Worm (Caenorhabditis elegans) whole organism, L4 larva: ENCODE results near the gene spp-22.

ENCODE experiments used
- F10B5.3 ChIP-seq: sonication (generic microtip); optimal IDR thresholded peaks from 2 replicates; lab custom pipeline; 2016; ENCODE audit warnings: mild to moderate bottlenecking, missing genetic modification characterization, missing compliant biosample characterization
- F26F4.8 ChIP-seq: fragments of 200-800 bp; sonication (Bioruptor generic); conservative IDR thresholded peaks from 2 replicates; pipeline ENCODE4 v1.3.6; 2022; ENCODE audit warnings: missing genetic modification characterization, missing compliant biosample characterization
- F49E8.2 ChIP-seq: sonication (generic microtip); optimal IDR thresholded peaks from 2 replicates; lab custom pipeline; 2016; ENCODE audit warnings: missing compliant biosample characterization, mild to moderate bottlenecking, missing genetic modification characterization, borderline replicate concordance
- T20F7.1 ChIP-seq: fragments of 200-800 bp; sonication (Bioruptor generic); optimal IDR thresholded peaks from 2 replicates; lab custom pipeline; 2018; ENCODE audit warnings: mild to moderate bottlenecking, missing genetic modification characterization, missing compliant biosample characterization
- Y105C5A.15 ChIP-seq: fragments of 200-800 bp; sonication (Bioruptor generic); IDR thresholded peaks from 2 replicates; pipeline ENCODE4 v1.3.6; 2022; ENCODE audit warnings: missing genetic modification characterization, missing compliant biosample characterization
- Y5F2A.4 ChIP-seq: fragments of 200-800 bp; sonication (Bioruptor generic); optimal IDR thresholded peaks from 2 replicates; lab custom pipeline; 2018; ENCODE audit warnings: mild to moderate bottlenecking, missing genetic modification characterization, missing compliant biosample characterization
- ZK337.2 ChIP-seq: fragments of 200-800 bp; sonication (Bioruptor generic); IDR thresholded peaks from 2 replicates; pipeline ENCODE4 v1.3.6; 2022; ENCODE audit warnings: missing genetic modification reagents, missing genetic modification characterization, missing compliant biosample characterization
- ZK546.5 ChIP-seq, 2 experiments: sonication (generic microtip); optimal IDR thresholded peaks; 2 replicates each; lab custom pipeline; 2017; ENCODE audit warnings: missing biosample characterization in 2 of 2, missing genetic modification characterization in 2 of 2
- aly-2 ChIP-seq: sonication (generic microtip); optimal IDR thresholded peaks from 2 replicates; lab custom pipeline; 2018; ENCODE audit warnings: missing biosample characterization, missing genetic modification characterization
- ama-1 ChIP-seq: fragments of 150-350 bp; optimal IDR thresholded peaks from 2 replicates; lab custom pipeline; 2014; ENCODE audit warnings: inconsistent platforms, mixed read lengths
- arid-1 ChIP-seq: fragments of 200-800 bp; sonication (Bioruptor generic); conservative IDR thresholded peaks from 2 replicates; pipeline ENCODE4 v1.3.6; 2022; ENCODE audit warnings: missing genetic modification reagents, missing genetic modification characterization, missing compliant biosample characterization
- ceh-28 ChIP-seq: fragments of 150-350 bp; optimal IDR thresholded peaks from 2 replicates; lab custom pipeline; 2014; ENCODE audit warnings: missing biosample characterization, missing genetic modification reagents, missing genetic modification characterization
- ceh-44 ChIP-seq: fragments of 200-800 bp; sonication (Bioruptor generic); IDR thresholded peaks from 2 replicates; pipeline ENCODE4 v1.3.6; 2022; ENCODE audit warnings: missing genetic modification reagents, missing genetic modification characterization, missing compliant biosample characterization
- ceh-82 ChIP-seq: sonication (generic microtip); optimal IDR thresholded peaks from 2 replicates; lab custom pipeline; 2017; ENCODE audit warnings: missing biosample characterization, missing genetic modification characterization
- ctbp-1 ChIP-seq: fragments of 200-800 bp; sonication (Bioruptor generic); IDR thresholded peaks from 2 replicates; pipeline ENCODE4 v1.3.6; 2022; ENCODE audit warnings: missing genetic modification reagents, missing genetic modification characterization, missing compliant biosample characterization
- daf-12 ChIP-seq: fragments of 150-350 bp; optimal IDR thresholded peaks from 2 replicates; lab custom pipeline; 2014; ENCODE audit warnings: missing biosample characterization, missing genetic modification reagents, missing genetic modification characterization
- daf-16 ChIP-seq, 3 experiments: sonication (generic microtip); optimal IDR thresholded peaks; 2 replicates each; lab custom pipeline; 2016 to 2017; ENCODE audit warnings: missing genetic modification characterization in 3 of 3, missing genetic modification reagents in 3 of 3, mild to moderate bottlenecking in 2 of 3, missing compliant biosample characterization in 2 of 3, missing biosample characterization in 1 of 3, moderate library complexity in 1 of 3
- dmd-6 ChIP-seq: fragments of 200-800 bp; sonication (Bioruptor generic); IDR thresholded peaks from 2 replicates; pipeline ENCODE4 v1.3.6; 2022; ENCODE audit warnings: missing genetic modification reagents, missing genetic modification characterization, missing compliant biosample characterization
- dve-1 ChIP-seq: sonication (generic microtip); optimal IDR thresholded peaks from 2 replicates; lab custom pipeline; 2017; ENCODE audit warnings: antibody characterized with exemption, mild to moderate bottlenecking, missing genetic modification characterization, missing compliant biosample characterization; ENCODE audit not compliant: insufficient read depth
- egl-27 ChIP-seq: sonication (generic microtip); optimal IDR thresholded peaks from 3 replicates; lab custom pipeline; 2017; ENCODE audit warnings: missing biosample characterization, missing genetic modification reagents, missing genetic modification characterization
- egl-43 ChIP-seq: fragments of 200-800 bp; sonication (Bioruptor generic); IDR thresholded peaks from 2 replicates; pipeline ENCODE4 v1.3.6; 2022; ENCODE audit warnings: missing genetic modification reagents, missing genetic modification characterization, missing compliant biosample characterization
- fos-1 ChIP-seq: fragments of 150-350 bp; optimal IDR thresholded peaks from 2 replicates; lab custom pipeline; 2014; ENCODE audit warnings: missing biosample characterization, missing genetic modification characterization
- hlh-11 ChIP-seq: fragments of 200-800 bp; sonication (Bioruptor generic); optimal IDR thresholded peaks from 2 replicates; lab custom pipeline; 2018; ENCODE audit warnings: mild to moderate bottlenecking, missing genetic modification characterization, missing compliant biosample characterization
- hmg-1.1 ChIP-seq: fragments of 200-800 bp; sonication (Bioruptor generic); IDR thresholded peaks from 2 replicates; pipeline ENCODE4 v1.3.6; 2022; ENCODE audit warnings: missing genetic modification reagents, missing genetic modification characterization, missing compliant biosample characterization
- jun-1 ChIP-seq: fragments of 150-350 bp; optimal IDR thresholded peaks from 2 replicates; lab custom pipeline; 2014; ENCODE audit warnings: missing biosample characterization, missing genetic modification reagents, missing genetic modification characterization
- lim-7 ChIP-seq: fragments of 200-800 bp; sonication (Bioruptor generic); IDR thresholded peaks from 2 replicates; pipeline ENCODE4 v1.3.6; 2022; ENCODE audit warnings: missing genetic modification characterization, missing compliant biosample characterization
- lin-1 ChIP-seq: fragments of 200-800 bp; sonication (Bioruptor generic); IDR thresholded peaks from 2 replicates; pipeline ENCODE4 v1.3.6; 2022; ENCODE audit warnings: missing genetic modification reagents, missing genetic modification characterization, missing compliant biosample characterization
- lin-38 ChIP-seq: fragments of 200-800 bp; sonication (Bioruptor generic); IDR thresholded peaks from 2 replicates; pipeline ENCODE4 v1.3.6; 2022; ENCODE audit warnings: missing genetic modification reagents, missing genetic modification characterization, missing compliant biosample characterization
- lin-39 ChIP-seq: fragments of 150-350 bp; optimal IDR thresholded peaks from 2 replicates; lab custom pipeline; 2014; ENCODE audit warnings: missing biosample characterization, missing genetic modification reagents, missing genetic modification characterization
- lir-3 ChIP-seq: sonication (generic microtip); optimal IDR thresholded peaks from 2 replicates; lab custom pipeline; 2016; ENCODE audit warnings: mild to moderate bottlenecking, missing genetic modification characterization, missing compliant biosample characterization
- lsy-2 ChIP-seq, 2 experiments: fragments of 150-350 bp in 1 of 2; sonication (generic microtip) in 1 of 2; optimal IDR thresholded peaks; 2 replicates each; lab custom pipeline; 2014 to 2017; ENCODE audit warnings: missing biosample characterization in 2 of 2, missing genetic modification characterization in 2 of 2
- madf-5 ChIP-seq, 2 experiments: fragments of 200-800 bp; sonication (Bioruptor generic); IDR thresholded peaks; 2 replicates each; pipeline ENCODE4 v1.3.6; 2022; ENCODE audit warnings: missing compliant biosample characterization in 2 of 2, missing genetic modification characterization in 2 of 2
- mdt-29 ChIP-seq: fragments of 200-800 bp; sonication (Bioruptor generic); IDR thresholded peaks from 2 replicates; pipeline ENCODE4 v1.3.6; 2022; ENCODE audit warnings: missing genetic modification reagents, missing genetic modification characterization, missing compliant biosample characterization
- mxl-2 ChIP-seq: fragments of 200-800 bp; sonication (Bioruptor generic); conservative IDR thresholded peaks from 2 replicates; pipeline ENCODE4 v1.3.6; 2022; ENCODE audit warnings: missing genetic modification reagents, missing genetic modification characterization, missing compliant biosample characterization
- mxl-3 ChIP-seq: fragments of 200-800 bp; sonication (Bioruptor generic); optimal IDR thresholded peaks from 2 replicates; lab custom pipeline; 2018; ENCODE audit warnings: mild to moderate bottlenecking, missing genetic modification characterization, missing compliant biosample characterization
- nhr-102 ChIP-seq: sonication (generic microtip); optimal IDR thresholded peaks from 2 replicates; lab custom pipeline; 2016; ENCODE audit warnings: mild to moderate bottlenecking, missing genetic modification characterization, moderate library complexity, missing compliant biosample characterization
- nhr-11 ChIP-seq: fragments of 150-350 bp; optimal IDR thresholded peaks from 2 replicates; lab custom pipeline; 2014; ENCODE audit warnings: missing biosample characterization, missing genetic modification characterization
- nhr-111 ChIP-seq: fragments of 200-800 bp; sonication (Bioruptor generic); optimal IDR thresholded peaks from 2 replicates; lab custom pipeline; 2018; ENCODE audit warnings: mild to moderate bottlenecking, missing genetic modification characterization, missing compliant biosample characterization
- nhr-25 ChIP-seq: sonication (generic microtip); optimal IDR thresholded peaks from 2 replicates; lab custom pipeline; 2017; ENCODE audit warnings: missing genetic modification characterization, mild to moderate bottlenecking, missing compliant biosample characterization, antibody characterized with exemption, moderate library complexity, borderline replicate concordance; ENCODE audit not compliant: insufficient read depth
- nhr-28 ChIP-seq: fragments of 150-350 bp; optimal IDR thresholded peaks from 2 replicates; lab custom pipeline; 2014; ENCODE audit warnings: missing biosample characterization, missing genetic modification characterization
- nhr-48 ChIP-seq: sonication (generic microtip); optimal IDR thresholded peaks from 2 replicates; lab custom pipeline; 2016; ENCODE audit warnings: mild to moderate bottlenecking, missing genetic modification characterization, missing compliant biosample characterization
- nhr-76 ChIP-seq: fragments of 150-350 bp; optimal IDR thresholded peaks from 2 replicates; lab custom pipeline; 2014; ENCODE audit warnings: missing biosample characterization, missing genetic modification characterization
- pqm-1 ChIP-seq: sonication (generic microtip); optimal IDR thresholded peaks from 2 replicates; lab custom pipeline; 2017; ENCODE audit warnings: missing biosample characterization, missing genetic modification characterization
- saeg-2 ChIP-seq: fragments of 200-800 bp; sonication (Bioruptor generic); IDR thresholded peaks from 2 replicates; pipeline ENCODE4 v1.3.6; 2022; ENCODE audit warnings: missing genetic modification reagents, missing genetic modification characterization, missing compliant biosample characterization
- sdz-12 ChIP-seq: fragments of 200-800 bp; sonication (Bioruptor generic); optimal IDR thresholded peaks from 2 replicates; lab custom pipeline; 2018; ENCODE audit warnings: mild to moderate bottlenecking, missing genetic modification characterization, missing compliant biosample characterization
- set-16 ChIP-seq: fragments of 200-800 bp; sonication (Bioruptor generic); IDR thresholded peaks from 2 replicates; pipeline ENCODE4 v1.3.6; 2022; ENCODE audit warnings: missing genetic modification reagents, missing genetic modification characterization, missing compliant biosample characterization
- snpc-1.2 ChIP-seq: fragments of 200-800 bp; sonication (Bioruptor generic); IDR thresholded peaks from 2 replicates; pipeline ENCODE4 v1.3.6; 2022; ENCODE audit warnings: missing genetic modification reagents, missing genetic modification characterization, missing compliant biosample characterization
- unc-39 ChIP-seq: sonication (generic microtip); optimal IDR thresholded peaks from 2 replicates; lab custom pipeline; 2017; ENCODE audit warnings: missing biosample characterization, missing genetic modification characterization
- zag-1 ChIP-seq: fragments of 150-350 bp; optimal IDR thresholded peaks from 2 replicates; lab custom pipeline; 2014; ENCODE audit warnings: missing biosample characterization, missing genetic modification characterization
- zfp-2 ChIP-seq: sonication (generic microtip); optimal IDR thresholded peaks from 2 replicates; lab custom pipeline; 2016; ENCODE audit warnings: mild to moderate bottlenecking, missing genetic modification characterization, missing compliant biosample characterization
- zip-11 ChIP-seq: fragments of 200-800 bp; sonication (Bioruptor generic); IDR thresholded peaks from 2 replicates; pipeline ENCODE4 v1.3.6; 2022; ENCODE audit warnings: missing genetic modification characterization, missing compliant biosample characterization

spp-22 gene

ce11 chrX:7242878-7243277 is 31.4 kb downstream of the spp-22 start, which contains the start of gene F46H5.7 (continued):
- TF ChIP-seq F26F4.8 (GFP tag; lab: Robert Waterston, UW) (no peak), ctbp-1 (GFP tag; lab: Robert Waterston, UW) (no peak), dmd-6 (peak; percentile 43; the same call in 1 of the 2 replicates), hlh-11 (tag; lab: Kevin White, UChicago) (peak; percentile 50), egl-43 (no peak), pqm-1 (tag; lab: Kevin White, UChicago) (peak; percentile 50), nhr-102 (tag; lab: Kevin White, UChicago) (no peak), lin-1 (GFP tag; lab: Robert Waterston, UW) (no peak), nhr-76 (tag; lab: Kevin White, UChicago) (no peak), zip-11 (GFP tag; lab: Robert Waterston, UW) (no peak), aly-2 (tag; lab: Kevin White, UChicago) (no peak), egl-27 (tag; lab: Kevin White, UChicago) (no peak), ama-1 (peak; percentile 10), snpc-1.2 (GFP tag; lab: Robert Waterston, UW) (no peak), nhr-48 (tag; lab: Kevin White, UChicago) (peak; percentile 12), mdt-29 (GFP tag; lab: Robert Waterston, UW) (peak; percentile 33; the same call in 1 of the 2 replicates), lin-38 (no peak), set-16 (peak; percentile 77), lim-7 (GFP tag; lab: Robert Waterston, UW) (0 out of 2 replicates have a peak, but pooled peaks have one; percentile 25), fos-1 (tag; lab: Kevin White, UChicago) (no peak), lin-39 (tag; lab: Kevin White, UChicago) (no peak), mxl-3 (GFP tag; lab: Kevin White, UChicago) (no peak), saeg-2 (GFP tag; lab: Robert Waterston, UW) (no peak), Y5F2A.4 (GFP tag; lab: Kevin White, UChicago) (no peak), nhr-28 (tag; lab: Kevin White, UChicago) (peak; percentile 25), ceh-82 (tag; lab: Kevin White, UChicago) (no peak), zag-1 (tag; lab: Kevin White, UChicago) (no peak), arid-1 (GFP tag; lab: Robert Waterston, UW) (no peak), nhr-11 (tag; lab: Kevin White, UChicago) (no peak), nhr-25 (tag; lab: Kevin White, UChicago) (peak; percentile 31), unc-39 (tag; lab: Kevin White, UChicago) (no peak), mxl-2 (no peak), T20F7.1 (GFP tag; lab: Kevin White, UChicago) (no peak), daf-16 (GFP tag; optimal IDR thresholded peaks at IDR 0.05; lab: Kevin White, UChicago) (no peak), daf-16 (tag; optimal IDR thresholded peaks at IDR 0.05; lab: Kevin White, UChicago) (peak; percentile 36), ZK546.5 (tag; optimal IDR thresholded peaks at IDR 0.05; lab: Kevin White, UChicago) (no peak)

ce11 chrX:7244756-7245155 is 33.3 kb downstream of the spp-22 start:
- TF ChIP-seq F10B5.3 (tag; lab: Kevin White, UChicago) (no peak), sdz-12 (no peak), mdt-29 (GFP tag; lab: Robert Waterston, UW) (peak; percentile 74), ceh-44 (GFP tag; lab: Robert Waterston, UW) (no peak), madf-5 (GFP tag; IDR thresholded peaks at IDR 0.05; lab: Robert Waterston, UW) (no peak), lsy-2 (tag; optimal IDR thresholded peaks at IDR 0.05; lab: Kevin White, UChicago) (no peak), unc-39 (tag; lab: Kevin White, UChicago) (no peak), ceh-28 (tag; lab: Kevin White, UChicago) (no peak), daf-12 (tag; lab: Kevin White, UChicago) (no peak), ZK337.2 (GFP tag; lab: Robert Waterston, UW) (no peak), nhr-111 (GFP tag; lab: Kevin White, UChicago) (no peak), T20F7.1 (GFP tag; lab: Kevin White, UChicago) (peak; percentile 48), hmg-1.1 (0 out of 2 replicates have a peak, but pooled peaks have one; percentile 17), dve-1 (tag; lab: Kevin White, UChicago) (peak; percentile 92), nhr-102 (tag; lab: Kevin White, UChicago) (peak; percentile 74), jun-1 (tag; lab: Kevin White, UChicago) (no peak), Y105C5A.15 (no peak), zfp-2 (tag; lab: Kevin White, UChicago) (no peak), F49E8.2 (tag; lab: Kevin White, UChicago) (no peak), ama-1 (no peak), lir-3 (tag; lab: Kevin White, UChicago) (no peak)
